Fruit fly (Drosophila melanogaster): Measurements from ENCODE around the gene CG5895.
A peak's percentile ranks its signal among the peaks of the same experiment; 100 is the strongest.

The CG5895 gene

DNA sequence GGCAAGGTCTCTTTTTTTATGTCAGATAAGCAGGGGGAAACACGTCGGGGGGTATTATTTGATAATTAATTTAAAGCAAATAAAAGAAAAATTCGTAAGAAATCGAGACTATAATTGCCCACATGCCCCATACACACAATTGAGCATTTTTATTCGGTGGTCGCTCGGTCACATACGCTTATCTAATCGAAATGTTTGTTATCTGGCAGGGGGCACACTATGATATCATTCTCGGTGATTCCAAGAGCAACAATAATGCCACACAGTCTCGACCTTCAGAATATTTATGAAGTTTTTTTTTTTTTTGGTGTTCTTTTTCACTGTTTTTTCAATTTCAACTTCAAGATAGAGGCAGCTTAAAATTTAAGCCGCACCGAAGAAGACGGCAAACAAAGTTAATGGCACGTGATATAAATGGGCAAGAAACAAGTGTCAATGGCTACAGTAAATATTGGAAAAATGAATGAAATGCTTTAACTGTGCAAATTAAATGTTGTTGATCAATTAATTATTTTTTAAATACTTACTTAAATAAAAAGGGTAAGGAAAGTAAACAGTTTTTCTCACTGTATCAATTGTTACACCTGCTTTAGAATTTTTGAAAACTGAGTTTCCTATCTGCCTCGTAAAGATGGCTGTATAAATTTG, 35.8 kb upstream of the CG5895 start (continued):
- no peak for TF ChIP-seq CG7357 (GFP tag; IDR thresholded peaks at IDR 0.05)
- no peak for TF ChIP-seq Spps (tag; optimal IDR thresholded peaks at IDR 0.05)
- no peak for TF ChIP-seq mld (GFP tag; IDR thresholded peaks at IDR 0.05; ENCODE audit: partially characterized antibody)
- TF ChIP-seq ci (GFP tag; IDR thresholded peaks at IDR 0.05), result no peak
- TF ChIP-seq H15 (GFP tag; IDR thresholded peaks at IDR 0.05), result no peak
- TF ChIP-seq fd3F (GFP tag; optimal IDR thresholded peaks at IDR 0.05), result peak; percentile 41
- TF ChIP-seq CG1233 (GFP tag; optimal IDR thresholded peaks at IDR 0.05), result peak; percentile 53
- no peak for TF ChIP-seq CG30020 (tag; optimal IDR thresholded peaks at IDR 0.05)
- no peak for TF ChIP-seq vfl (GFP tag; optimal IDR thresholded peaks at IDR 0.05)
- TF ChIP-seq Lhr (GFP tag; optimal IDR thresholded peaks at IDR 0.05), result no peak
- peak; percentile 65 for TF ChIP-seq CG14014 (GFP tag; IDR thresholded peaks at IDR 0.05)
- no peak for TF ChIP-seq wdn (GFP tag; IDR thresholded peaks at IDR 0.05)
- TF ChIP-seq peb (GFP tag; IDR thresholded peaks at IDR 0.05), result no peak
- peak; percentile 14 for TF ChIP-seq CG4854 (GFP tag; optimal IDR thresholded peaks at IDR 0.05)
- TF ChIP-seq CG5180 (GFP tag; optimal IDR thresholded peaks at IDR 0.05), result peak; percentile 24
- TF ChIP-seq fd64A (GFP tag; optimal IDR thresholded peaks at IDR 0.05), result no peak
- TF ChIP-seq yki (optimal IDR thresholded peaks at IDR 0.05), result no peak
- TF ChIP-seq CG10959 (GFP tag; IDR thresholded peaks at IDR 0.05), result no peak
- no peak for TF ChIP-seq CG10321 (GFP tag; IDR thresholded peaks at IDR 0.05)
- no peak for TF ChIP-seq ken (GFP tag; IDR thresholded peaks at IDR 0.05)
- no peak for TF ChIP-seq CG2129 (GFP tag; IDR thresholded peaks at IDR 0.05; ENCODE audit: partially characterized antibody)
- peak; percentile 48 for TF ChIP-seq CG18619 (GFP tag; optimal IDR thresholded peaks at IDR 0.05)
- TF ChIP-seq lov (optimal IDR thresholded peaks at IDR 0.05), result no peak
- TF ChIP-seq lov (GFP tag; IDR thresholded peaks at IDR 0.05), result no peak
- TF ChIP-seq ato (GFP tag; IDR thresholded peaks at IDR 0.05; ENCODE audit: partially characterized antibody), result no peak
- TF ChIP-seq NFAT (GFP tag; IDR thresholded peaks at IDR 0.05), result no peak
- peak; percentile 22 for TF ChIP-seq nau (GFP tag; optimal IDR thresholded peaks at IDR 0.05)
- no peak for TF ChIP-seq NC2α (GFP tag; optimal IDR thresholded peaks at IDR 0.05)
- no peak for TF ChIP-seq CTCF (GFP tag; optimal IDR thresholded peaks at IDR 0.05)
- TF ChIP-seq CG15696 (tag; optimal IDR thresholded peaks at IDR 0.05), result no peak
- TF ChIP-seq CG18764 (GFP tag; optimal IDR thresholded peaks at IDR 0.05), result peak; percentile 17
- no peak for TF ChIP-seq Mes4 (GFP tag; optimal IDR thresholded peaks at IDR 0.05)
- no peak for TF ChIP-seq Oli (tag; optimal IDR thresholded peaks at IDR 0.05)
- TF ChIP-seq crol (GFP tag; IDR thresholded peaks at IDR 0.05), result peak; percentile 50
- TF ChIP-seq grau (tag; optimal IDR thresholded peaks at IDR 0.05), result peak; percentile 79
- TF ChIP-seq CG12236 (GFP tag; optimal IDR thresholded peaks at IDR 0.05), result no peak
- peak; percentile 61; the same call in 2 of the 3 replicates for TF ChIP-seq so (GFP tag; IDR thresholded peaks at IDR 0.05)
- peak; percentile 53 for TF ChIP-seq Fer3 (tag; optimal IDR thresholded peaks at IDR 0.05)
- TF ChIP-seq CG32767 (GFP tag; IDR thresholded peaks at IDR 0.05), result 0 out of 2 replicates have a peak, but pooled peaks have one; percentile 28
- TF ChIP-seq Elba2 (GFP tag; optimal IDR thresholded peaks at IDR 0.05), result no peak
- no peak for TF ChIP-seq CG12744 (GFP tag; optimal IDR thresholded peaks at IDR 0.05)
- no peak for TF ChIP-seq abd-A (tag; optimal IDR thresholded peaks at IDR 0.05)
- TF ChIP-seq az2 (GFP tag; optimal IDR thresholded peaks at IDR 0.05), result no peak
- TF ChIP-seq D19A (tag; optimal IDR thresholded peaks at IDR 0.05), result peak; percentile 27
- no peak for TF ChIP-seq ttk (GFP tag; IDR thresholded peaks at IDR 0.05)
- no peak for TF ChIP-seq tll (GFP tag; optimal IDR thresholded peaks at IDR 0.05)
- TF ChIP-seq CG31388 (GFP tag; optimal IDR thresholded peaks at IDR 0.05), result no peak
- TF ChIP-seq sqz (GFP tag; optimal IDR thresholded peaks at IDR 0.05), result peak; percentile 85
- no peak for TF ChIP-seq NC2β (GFP tag; optimal IDR thresholded peaks at IDR 0.05)
- TF ChIP-seq Bgb (GFP tag; IDR thresholded peaks at IDR 0.05; ENCODE audit: partially characterized antibody), result no peak
- no peak for TF ChIP-seq Taf1 (GFP tag; IDR thresholded peaks at IDR 0.05)
- TF ChIP-seq her (GFP tag; optimal IDR thresholded peaks at IDR 0.05), result no peak
